Fruit fly (Drosophila melanogaster) whole organism, prepupa: ENCODE measurements around the gene GATAe.

Experiments
- Blimp-1 ChIP-seq: fragments of 200-800 bp; sonication (Bioruptor generic); optimal IDR thresholded peaks from 3 replicates; lab custom pipeline; 2017; ENCODE audit warnings: missing biosample characterization, missing genetic modification characterization, mild to moderate bottlenecking, moderate library complexity, missing genetic modification reagents
- CG10631 ChIP-seq: fragments of 200-800 bp; sonication (Bioruptor generic); optimal IDR thresholded peaks from 2 replicates; lab custom pipeline; 2016; ENCODE audit warnings: missing biosample characterization, missing genetic modification characterization
- CG10669 ChIP-seq: fragments of 200-800 bp; sonication (Bioruptor generic); optimal IDR thresholded peaks from 3 replicates; lab custom pipeline; 2018; ENCODE audit warnings: missing biosample characterization, mild to moderate bottlenecking, missing genetic modification characterization, moderate library complexity
- CG11762 ChIP-seq: fragments of 200-800 bp; sonication (Bioruptor generic); optimal IDR thresholded peaks from 3 replicates; lab custom pipeline; 2016; ENCODE audit warnings: missing biosample characterization, missing genetic modification characterization; ENCODE audit not compliant: insufficient read depth
- CG11902 ChIP-seq: fragments of 200-800 bp; sonication (Bioruptor generic); optimal IDR thresholded peaks from 3 replicates; lab custom pipeline; 2016; ENCODE audit warnings: missing biosample characterization, missing genetic modification characterization
- CG3032 ChIP-seq: fragments of 200-800 bp; optimal IDR thresholded peaks from 2 replicates; lab custom pipeline; 2019; ENCODE audit warnings: missing biosample characterization, mild to moderate bottlenecking, missing genetic modification characterization, moderate library complexity
- CG31627 ChIP-seq: fragments of 200-800 bp; sonication (Bioruptor generic); optimal IDR thresholded peaks from 3 replicates; lab custom pipeline; 2016; ENCODE audit warnings: missing biosample characterization, missing genetic modification characterization
- CG32006 ChIP-seq: fragments of 200-800 bp; sonication (Bioruptor generic); optimal IDR thresholded peaks from 3 replicates; lab custom pipeline; 2017; ENCODE audit warnings: missing biosample characterization, mild to moderate bottlenecking, missing genetic modification characterization
- CG34406 ChIP-seq: fragments of 200-800 bp; sonication (Bioruptor generic); optimal IDR thresholded peaks from 3 replicates; lab custom pipeline; 2016; ENCODE audit warnings: missing biosample characterization, missing genetic modification characterization
- CG3919 ChIP-seq: fragments of 200-800 bp; sonication (Bioruptor generic); optimal IDR thresholded peaks from 3 replicates; lab custom pipeline; 2016; ENCODE audit warnings: missing biosample characterization, missing genetic modification characterization
- CG4318 ChIP-seq: fragments of 200-800 bp; sonication (Bioruptor generic); optimal IDR thresholded peaks from 3 replicates; lab custom pipeline; 2017; ENCODE audit warnings: missing biosample characterization, mild to moderate bottlenecking, missing genetic modification characterization
- CG6163 ChIP-seq: fragments of 200-800 bp; sonication (Bioruptor generic); IDR thresholded peaks from 3 replicates; pipeline ENCODE4 v1.3.6; 2022; ENCODE audit warnings: missing biosample characterization, missing genetic modification characterization
- CG6276 ChIP-seq: fragments of 200-800 bp; sonication (Bioruptor generic); optimal IDR thresholded peaks from 2 replicates; lab custom pipeline; 2017; ENCODE audit warnings: missing biosample characterization, mild to moderate bottlenecking, missing genetic modification characterization
- CG6792 ChIP-seq: fragments of 200-800 bp; sonication (Bioruptor generic); optimal IDR thresholded peaks from 3 replicates; lab custom pipeline; 2016; ENCODE audit warnings: missing biosample characterization, missing genetic modification characterization
- CG6808 ChIP-seq: fragments of 200-800 bp; sonication (Bioruptor generic); optimal IDR thresholded peaks from 3 replicates; lab custom pipeline; 2017; ENCODE audit warnings: missing biosample characterization, missing genetic modification characterization, mild to moderate bottlenecking, moderate library complexity, missing genetic modification reagents
- CG6854 ChIP-seq: fragments of 200-800 bp; sonication (Bioruptor generic); optimal IDR thresholded peaks from 2 replicates; lab custom pipeline; 2017; ENCODE audit warnings: missing biosample characterization, mild to moderate bottlenecking, missing genetic modification characterization
- CG7368 ChIP-seq: fragments of 200-800 bp; sonication (Bioruptor generic); optimal IDR thresholded peaks from 3 replicates; lab custom pipeline; 2016; ENCODE audit warnings: missing biosample characterization, missing genetic modification characterization
- CG8119 ChIP-seq: fragments of 200-800 bp; sonication (Bioruptor generic); IDR thresholded peaks from 3 replicates; pipeline ENCODE4 v1.3.6; 2022; ENCODE audit warnings: missing biosample characterization, missing genetic modification characterization
- CG8319 ChIP-seq: fragments of 200-800 bp; sonication (Bioruptor generic); optimal IDR thresholded peaks from 3 replicates; lab custom pipeline; 2016; ENCODE audit warnings: missing biosample characterization, missing genetic modification characterization
- CG9139 ChIP-seq: fragments of 200-800 bp; sonication (Bioruptor generic); optimal IDR thresholded peaks from 3 replicates; lab custom pipeline; 2017; ENCODE audit warnings: missing biosample characterization, mild to moderate bottlenecking, missing genetic modification characterization
- Eip75B ChIP-seq: fragments of 200-800 bp; sonication (Bioruptor generic); optimal IDR thresholded peaks from 3 replicates; lab custom pipeline; 2016; ENCODE audit warnings: missing biosample characterization, missing genetic modification characterization
- Eip78C ChIP-seq: fragments of 200-800 bp; sonication (Bioruptor generic); peaks from one replicate; lab custom pipeline; 2016; ENCODE audit warnings: missing biosample characterization, missing genetic modification characterization
- Eip93F ChIP-seq: fragments of 200-800 bp; sonication (Bioruptor generic); optimal IDR thresholded peaks from 2 replicates; lab custom pipeline; 2016; ENCODE audit warnings: missing biosample characterization, mild to moderate bottlenecking, missing genetic modification characterization
- Ets21C ChIP-seq: fragments of 200-800 bp; sonication (Bioruptor generic); optimal IDR thresholded peaks from 3 replicates; lab custom pipeline; 2016; ENCODE audit warnings: missing biosample characterization, missing genetic modification characterization
- Ets96B ChIP-seq: fragments of 200-800 bp; optimal IDR thresholded peaks from 2 replicates; lab custom pipeline; 2019; ENCODE audit warnings: missing biosample characterization, mild to moderate bottlenecking, missing genetic modification characterization, moderate library complexity
- Gug ChIP-seq: fragments of 200-800 bp; sonication (Bioruptor generic); IDR thresholded peaks from 2 replicates; pipeline ENCODE4 v1.3.6; 2022; ENCODE audit warnings: missing biosample characterization, missing genetic modification characterization
- Hr38 ChIP-seq: sonication (Bioruptor generic); optimal IDR thresholded peaks from 2 replicates; lab custom pipeline; 2016; ENCODE audit warnings: missing biosample characterization, missing genetic modification characterization
- Hr39 ChIP-seq: fragments of 200-800 bp; sonication (Bioruptor generic); optimal IDR thresholded peaks from 2 replicates; lab custom pipeline; 2016; ENCODE audit warnings: missing biosample characterization, missing genetic modification characterization
- Hr4 ChIP-seq: fragments of 200-800 bp; sonication (Bioruptor generic); optimal IDR thresholded peaks from 3 replicates; lab custom pipeline; 2016; ENCODE audit warnings: missing biosample characterization, missing genetic modification characterization
- Lpt ChIP-seq: fragments of 200-800 bp; sonication (Bioruptor generic); optimal IDR thresholded peaks from 3 replicates; lab custom pipeline; 2016; ENCODE audit warnings: missing biosample characterization, missing genetic modification characterization
- Met ChIP-seq: fragments of 200-800 bp; sonication (Bioruptor generic); optimal IDR thresholded peaks from 3 replicates; lab custom pipeline; 2016; ENCODE audit warnings: missing biosample characterization, missing genetic modification characterization
- OdsH ChIP-seq: fragments of 200-800 bp; sonication (Bioruptor generic); optimal IDR thresholded peaks from 3 replicates; lab custom pipeline; 2016; ENCODE audit warnings: missing biosample characterization, missing genetic modification characterization
- Smox ChIP-seq: fragments of 200-800 bp; sonication (Bioruptor generic); optimal IDR thresholded peaks from 3 replicates; lab custom pipeline; 2016; ENCODE audit warnings: missing biosample characterization, missing genetic modification characterization
- Sox102F ChIP-seq: fragments of 200-800 bp; sonication (Bioruptor generic); optimal IDR thresholded peaks from 2 replicates; lab custom pipeline; 2016; ENCODE audit warnings: missing biosample characterization, mild to moderate bottlenecking, missing genetic modification characterization
- Sox14 ChIP-seq: fragments of 200-800 bp; sonication (Bioruptor generic); optimal IDR thresholded peaks from 3 replicates; lab custom pipeline; 2016; ENCODE audit warnings: missing biosample characterization, missing genetic modification characterization
- Sox15 ChIP-seq: fragments of 200-800 bp; sonication (Bioruptor generic); optimal IDR thresholded peaks from 3 replicates; lab custom pipeline; 2016; ENCODE audit warnings: missing biosample characterization, missing genetic modification characterization
- achi ChIP-seq: fragments of 200-800 bp; sonication (Bioruptor generic); optimal IDR thresholded peaks from 3 replicates; lab custom pipeline; 2016; ENCODE audit warnings: missing biosample characterization, missing genetic modification characterization
- acj6 ChIP-seq: fragments of 200-800 bp; sonication (Bioruptor generic); optimal IDR thresholded peaks from 3 replicates; lab custom pipeline; 2016; ENCODE audit warnings: missing biosample characterization, missing genetic modification characterization
- cyc ChIP-seq: fragments of 200-800 bp; sonication (Bioruptor generic); optimal IDR thresholded peaks from 3 replicates; lab custom pipeline; 2016; ENCODE audit warnings: missing biosample characterization, missing genetic modification characterization
- dac ChIP-seq: fragments of 200-800 bp; sonication (Bioruptor generic); optimal IDR thresholded peaks from 2 replicates; lab custom pipeline; 2017; ENCODE audit warnings: missing biosample characterization, mild to moderate bottlenecking, missing genetic modification characterization
- dsx ChIP-seq: fragments of 200-800 bp; optimal IDR thresholded peaks from 3 replicates; lab custom pipeline; 2019; ENCODE audit warnings: missing biosample characterization, mild to moderate bottlenecking, missing genetic modification characterization, moderate library complexity; ENCODE audit not compliant: poor library complexity, severe bottlenecking
- eg ChIP-seq: fragments of 200-800 bp; sonication (Bioruptor generic); IDR thresholded peaks from 3 replicates; pipeline ENCODE4 v1.3.6; 2022; ENCODE audit warnings: missing biosample characterization, missing genetic modification characterization
- esn ChIP-seq: fragments of 200-800 bp; sonication (Bioruptor generic); optimal IDR thresholded peaks from 2 replicates; lab custom pipeline; 2016; ENCODE audit warnings: missing biosample characterization, mild to moderate bottlenecking, missing genetic modification characterization, moderate library complexity
- fd59A ChIP-seq: fragments of 200-800 bp; sonication (Bioruptor generic); optimal IDR thresholded peaks from 2 replicates; lab custom pipeline; 2017; ENCODE audit warnings: missing biosample characterization, mild to moderate bottlenecking, missing genetic modification characterization, missing genetic modification reagents
- fkh ChIP-seq: fragments of 200-800 bp; sonication (Bioruptor generic); optimal IDR thresholded peaks from 3 replicates; lab custom pipeline; 2017; ENCODE audit warnings: missing biosample characterization, mild to moderate bottlenecking, missing genetic modification characterization, moderate library complexity
- lz ChIP-seq: fragments of 200-800 bp; sonication (Bioruptor generic); optimal IDR thresholded peaks from 3 replicates; lab custom pipeline; 2016; ENCODE audit warnings: missing biosample characterization, missing genetic modification characterization
- pdm3 ChIP-seq: fragments of 200-800 bp; sonication (Bioruptor generic); optimal IDR thresholded peaks from 3 replicates; lab custom pipeline; 2016; ENCODE audit warnings: missing biosample characterization, missing genetic modification characterization
- spab ChIP-seq: fragments of 200-800 bp; sonication (Bioruptor generic); optimal IDR thresholded peaks from 2 replicates; lab custom pipeline; 2017; ENCODE audit warnings: missing biosample characterization, mild to moderate bottlenecking, missing genetic modification characterization, missing genetic modification reagents
- ss ChIP-seq, 2 experiments: fragments of 200-800 bp; sonication (Bioruptor generic); optimal IDR thresholded peaks; 2 replicates in 1 of 2; 3 replicates in 1 of 2; lab custom pipeline; 2017 to 2018; ENCODE audit warnings: mild to moderate bottlenecking in 2 of 2, missing biosample characterization in 2 of 2, missing genetic modification characterization in 2 of 2, moderate library complexity in 1 of 2
- svp ChIP-seq: fragments of 200-800 bp; sonication (Bioruptor generic); peaks from one replicate; lab custom pipeline; 2016; ENCODE audit warnings: missing biosample characterization, missing genetic modification characterization
- topi ChIP-seq: fragments of 200-800 bp; sonication (Bioruptor generic); optimal IDR thresholded peaks from 3 replicates; lab custom pipeline; 2016; ENCODE audit warnings: missing biosample characterization, missing genetic modification characterization
- vri ChIP-seq: fragments of 200-800 bp; sonication (Bioruptor generic); optimal IDR thresholded peaks from 3 replicates; lab custom pipeline; 2016; ENCODE audit warnings: missing biosample characterization, mild to moderate bottlenecking, missing genetic modification characterization

Gene GATAe

DNA sequence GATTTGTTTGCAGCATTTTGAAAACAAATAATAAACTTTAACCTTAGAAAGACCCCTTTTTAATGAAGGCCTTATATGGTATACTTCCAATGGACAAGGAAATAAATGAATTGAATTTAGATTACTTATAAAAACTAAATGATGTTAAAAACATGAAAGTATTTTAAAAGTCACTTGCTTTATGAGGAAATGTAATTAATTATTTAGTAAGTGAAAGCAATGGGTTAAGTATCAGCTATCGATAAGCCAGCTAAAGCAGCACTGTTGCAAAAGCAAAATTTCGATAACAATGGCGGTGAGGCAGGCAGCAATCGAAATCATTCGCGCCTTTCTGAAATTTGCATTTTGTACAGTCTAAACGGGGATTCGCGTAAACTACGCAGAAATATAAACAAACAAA, 43.7 kb upstream of the GATAe start, which contains the start of the genes CG32856 and Rbf2:
CG32856 (minus strand) TSS at position 183 of the 400 bp plus-strand sequence.
Rbf2 (plus strand) TSS at position 278 of the 400 bp plus-strand sequence.
- TF ChIP-seq Ets96B: peak; percentile 89
- peak; percentile 93 for TF ChIP-seq Hr39 (GFP tag; lab: Kevin White, UChicago)
- TF ChIP-seq CG7368 (GFP tag; lab: Kevin White, UChicago): no peak
- peak; percentile 61 for TF ChIP-seq spab (GFP tag; lab: Kevin White, UChicago)
- peak; percentile 93 for TF ChIP-seq Sox14 (GFP tag; lab: Kevin White, UChicago)
- TF ChIP-seq fkh (GFP tag; lab: Kevin White, UChicago): no peak
- TF ChIP-seq CG10669 (GFP tag; lab: Kevin White, UChicago): no peak
- no peak for TF ChIP-seq Lpt
- TF ChIP-seq eg (GFP tag; lab: Robert Waterston, UW): no peak; the same call in 2 of the 3 replicates
- peak; percentile 79 for TF ChIP-seq topi (GFP tag; lab: Kevin White, UChicago)
- TF ChIP-seq fd59A (GFP tag; lab: Kevin White, UChicago): peak; percentile 74
- no peak for TF ChIP-seq vri (GFP tag; lab: Kevin White, UChicago)
- peak; percentile 93 for TF ChIP-seq acj6 (GFP tag; lab: Kevin White, UChicago)
- TF ChIP-seq dsx (GFP tag; lab: Kevin White, UChicago): peak; percentile 91
- TF ChIP-seq svp (GFP tag; lab: Kevin White, UChicago): peak; percentile 95
- TF ChIP-seq CG8119 (GFP tag; lab: Robert Waterston, UW): peak; percentile 89
- TF ChIP-seq dac (GFP tag; lab: Kevin White, UChicago): peak; percentile 65
- no peak for TF ChIP-seq CG11762 (GFP tag; lab: Kevin White, UChicago)
- no peak for TF ChIP-seq CG32006
- peak; percentile 92 for TF ChIP-seq Hr4 (GFP tag; lab: Kevin White, UChicago)
- TF ChIP-seq Eip93F (GFP tag; lab: Kevin White, UChicago): no peak
- peak; percentile 92 for TF ChIP-seq Smox (GFP tag; lab: Kevin White, UChicago)
- no peak for TF ChIP-seq CG6854 (GFP tag; lab: Kevin White, UChicago)
- TF ChIP-seq CG6276: no peak
- peak; percentile 94 for TF ChIP-seq esn (GFP tag; lab: Kevin White, UChicago)
- TF ChIP-seq ss (GFP tag; optimal IDR thresholded peaks at IDR 0.05; lab: Kevin White, UChicago): peak in 1 of 2 experiments; percentile 76
- no peak for TF ChIP-seq CG4318
- TF ChIP-seq Sox15: peak; percentile 85
- no peak for TF ChIP-seq Hr38 (GFP tag; lab: Kevin White, UChicago)
- TF ChIP-seq OdsH (GFP tag; lab: Kevin White, UChicago): peak; percentile 93
- peak; percentile 97 for TF ChIP-seq Eip78C (GFP tag; lab: Kevin White, UChicago)
- peak; percentile 50 for TF ChIP-seq CG9139 (GFP tag; lab: Kevin White, UChicago)
- peak; percentile 64 for TF ChIP-seq CG11902 (GFP tag; lab: Kevin White, UChicago)
- TF ChIP-seq CG8319 (GFP tag; lab: Kevin White, UChicago): peak; percentile 62
- TF ChIP-seq CG10631 (GFP tag; lab: Kevin White, UChicago): peak; percentile 92
- TF ChIP-seq Blimp-1: no peak
- peak; percentile 85 for TF ChIP-seq Sox102F (GFP tag; lab: Kevin White, UChicago)
- no peak; the same call in 2 of the 3 replicates for TF ChIP-seq CG6163 (GFP tag; lab: Robert Waterston, UW)
- TF ChIP-seq CG6792 (GFP tag; lab: Kevin White, UChicago): peak; percentile 84
- peak; percentile 90 for TF ChIP-seq Ets21C
- TF ChIP-seq achi (GFP tag; lab: Kevin White, UChicago): peak; percentile 88
- TF ChIP-seq cyc (GFP tag; lab: Kevin White, UChicago): peak; percentile 67
- TF ChIP-seq CG31627 (GFP tag; lab: Kevin White, UChicago): peak; percentile 95
- peak; percentile 89 for TF ChIP-seq CG34406
- TF ChIP-seq pdm3: peak; percentile 94
- peak; percentile 77 for TF ChIP-seq CG3032 (tag; lab: Kevin White, UChicago)
- TF ChIP-seq lz (GFP tag; lab: Kevin White, UChicago): peak; percentile 95
- TF ChIP-seq CG3919 (GFP tag; lab: Kevin White, UChicago): no peak
- TF ChIP-seq Eip75B (GFP tag; lab: Kevin White, UChicago): peak; percentile 78
- peak; percentile 93 for TF ChIP-seq Met
- TF ChIP-seq CG6808 (GFP tag; lab: Kevin White, UChicago): no peak
- TF ChIP-seq Gug (GFP tag; lab: Robert Waterston, UW): no peak
